Fruit fly (Drosophila melanogaster) whole organism, pupa: ENCODE data around the gene CG32243.
A peak's percentile ranks its signal among the peaks of the same experiment; 100 is the strongest.

Experiments
- CG10348 ChIP-seq: fragments of 200-800 bp; sonication (Bioruptor generic); IDR thresholded peaks from 2 replicates; pipeline ENCODE4 v1.3.6; 2022; ENCODE audit warnings: missing biosample characterization, missing genetic modification characterization
- CG12605 ChIP-seq: fragments of 200-800 bp; sonication (Bioruptor generic); IDR thresholded peaks from 2 replicates; pipeline ENCODE4 v1.3.6; 2022; ENCODE audit warnings: missing biosample characterization, missing genetic modification characterization
- CG13204 ChIP-seq: fragments of 200-800 bp; sonication (Bioruptor generic); optimal IDR thresholded peaks from 2 replicates; lab custom pipeline; 2018; ENCODE audit warnings: missing biosample characterization, mild to moderate bottlenecking, missing genetic modification characterization, moderate library complexity
- CG14655 ChIP-seq: fragments of 200-800 bp; sonication (Bioruptor generic); optimal IDR thresholded peaks from 3 replicates; lab custom pipeline; 2017; ENCODE audit warnings: mild to moderate bottlenecking, missing biosample characterization, missing genetic modification reagents, missing genetic modification characterization
- CG15710 ChIP-seq: fragments of 200-800 bp; sonication (Bioruptor generic); optimal IDR thresholded peaks from 2 replicates; lab custom pipeline; 2018; ENCODE audit warnings: missing biosample characterization, mild to moderate bottlenecking, missing genetic modification characterization, moderate library complexity
- CG17806 ChIP-seq: fragments of 200-800 bp; sonication (Bioruptor generic); optimal IDR thresholded peaks from 2 replicates; lab custom pipeline; 2018; ENCODE audit warnings: missing biosample characterization, mild to moderate bottlenecking, missing genetic modification characterization, moderate library complexity
- CG32121 ChIP-seq: fragments of 200-800 bp; sonication (Bioruptor generic); IDR thresholded peaks from 2 replicates; pipeline ENCODE4 v1.3.6; 2022; ENCODE audit warnings: missing biosample characterization, missing genetic modification characterization
- CG34367 ChIP-seq: fragments of 200-800 bp; sonication (Bioruptor generic); optimal IDR thresholded peaks from 2 replicates; lab custom pipeline; 2018; ENCODE audit warnings: missing biosample characterization, mild to moderate bottlenecking, missing genetic modification characterization
- CG4496 ChIP-seq: fragments of 200-800 bp; sonication (Bioruptor generic); IDR thresholded peaks from 3 replicates; pipeline ENCODE4 v1.3.6; 2022; ENCODE audit warnings: missing biosample characterization, missing genetic modification characterization
- CG8159 ChIP-seq: fragments of 200-800 bp; sonication (Bioruptor generic); optimal IDR thresholded peaks from 3 replicates; lab custom pipeline; 2018; ENCODE audit warnings: missing biosample characterization, mild to moderate bottlenecking, missing genetic modification characterization, moderate library complexity
- CG8301 ChIP-seq: fragments of 200-800 bp; sonication (Bioruptor generic); optimal IDR thresholded peaks from 2 replicates; lab custom pipeline; 2018; ENCODE audit warnings: missing biosample characterization, mild to moderate bottlenecking, missing genetic modification characterization
- CG9948 ChIP-seq: fragments of 200-800 bp; sonication (Bioruptor generic); optimal IDR thresholded peaks from 2 replicates; lab custom pipeline; 2018; ENCODE audit warnings: missing biosample characterization, mild to moderate bottlenecking, missing genetic modification characterization, moderate library complexity
- D1 ChIP-seq: fragments of 200-800 bp; sonication (Bioruptor generic); optimal IDR thresholded peaks from 2 replicates; lab custom pipeline; 2018; ENCODE audit warnings: missing biosample characterization, mild to moderate bottlenecking, missing genetic modification characterization, moderate library complexity
- EcR ChIP-seq: fragments of 200-800 bp; sonication (Bioruptor generic); optimal IDR thresholded peaks from 3 replicates; lab custom pipeline; 2019; ENCODE audit warnings: missing biosample characterization, missing genetic modification characterization, mild to moderate bottlenecking, moderate library complexity, missing genetic modification reagents
- Ets98B ChIP-seq: fragments of 200-800 bp; sonication (Bioruptor generic); IDR thresholded peaks from 2 replicates; pipeline ENCODE4 v1.3.6; 2022; ENCODE audit warnings: missing biosample characterization, missing genetic modification characterization
- Pif1A ChIP-seq: fragments of 200-800 bp; sonication (Bioruptor generic); optimal IDR thresholded peaks from 3 replicates; lab custom pipeline; 2016; ENCODE audit warnings: missing biosample characterization, missing genetic modification characterization
- Pif1B ChIP-seq: fragments of 200-800 bp; sonication (Bioruptor generic); optimal IDR thresholded peaks from 3 replicates; lab custom pipeline; 2016; ENCODE audit warnings: missing biosample characterization, missing genetic modification characterization
- Snoo ChIP-seq: fragments of 200-800 bp; sonication (Bioruptor generic); optimal IDR thresholded peaks from 3 replicates; lab custom pipeline; 2017; ENCODE audit warnings: missing biosample characterization, mild to moderate bottlenecking, missing genetic modification characterization, inconsistent platforms
- fd96Ca ChIP-seq: fragments of 200-800 bp; sonication (Bioruptor generic); IDR thresholded peaks from 3 replicates; pipeline ENCODE4 v1.3.6; 2022; ENCODE audit warnings: missing biosample characterization, missing genetic modification characterization
- gl ChIP-seq: fragments of 200-800 bp; sonication (Bioruptor generic); optimal IDR thresholded peaks from 2 replicates; lab custom pipeline; 2018; ENCODE audit warnings: missing biosample characterization, mild to moderate bottlenecking, missing genetic modification characterization
- rn ChIP-seq: fragments of 200-800 bp; sonication (Bioruptor generic); IDR thresholded peaks from 2 replicates; pipeline ENCODE4 v1.3.6; 2022; ENCODE audit warnings: missing biosample characterization, missing genetic modification characterization

Gene CG32243

DNA sequence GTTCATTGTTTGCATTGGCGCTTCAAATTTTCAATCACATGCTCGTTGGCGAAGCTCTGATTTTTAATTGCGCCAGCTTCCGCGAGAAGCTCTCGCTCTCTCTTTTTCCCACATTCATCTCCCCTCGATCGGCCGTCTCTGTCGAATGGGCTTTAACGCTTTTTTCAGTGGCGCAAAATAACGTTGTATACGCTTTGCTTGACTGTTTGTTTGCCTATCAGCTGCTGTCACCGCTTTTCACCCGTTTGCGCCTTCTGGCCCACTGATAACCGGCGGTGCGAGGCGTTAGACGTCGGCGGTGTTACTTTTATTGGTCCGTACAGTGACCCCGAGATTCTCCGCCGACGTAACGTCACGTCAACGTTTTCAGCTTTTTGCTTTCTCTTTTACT is 2.8 kb upstream of the CG32243 start:
- TF ChIP-seq Ets98B (GFP tag; lab: Robert Waterston, UW): peak; percentile 6; the same call in 1 of the 2 replicates
- no peak for TF ChIP-seq fd96Ca (GFP tag; lab: Robert Waterston, UW)

DNA sequence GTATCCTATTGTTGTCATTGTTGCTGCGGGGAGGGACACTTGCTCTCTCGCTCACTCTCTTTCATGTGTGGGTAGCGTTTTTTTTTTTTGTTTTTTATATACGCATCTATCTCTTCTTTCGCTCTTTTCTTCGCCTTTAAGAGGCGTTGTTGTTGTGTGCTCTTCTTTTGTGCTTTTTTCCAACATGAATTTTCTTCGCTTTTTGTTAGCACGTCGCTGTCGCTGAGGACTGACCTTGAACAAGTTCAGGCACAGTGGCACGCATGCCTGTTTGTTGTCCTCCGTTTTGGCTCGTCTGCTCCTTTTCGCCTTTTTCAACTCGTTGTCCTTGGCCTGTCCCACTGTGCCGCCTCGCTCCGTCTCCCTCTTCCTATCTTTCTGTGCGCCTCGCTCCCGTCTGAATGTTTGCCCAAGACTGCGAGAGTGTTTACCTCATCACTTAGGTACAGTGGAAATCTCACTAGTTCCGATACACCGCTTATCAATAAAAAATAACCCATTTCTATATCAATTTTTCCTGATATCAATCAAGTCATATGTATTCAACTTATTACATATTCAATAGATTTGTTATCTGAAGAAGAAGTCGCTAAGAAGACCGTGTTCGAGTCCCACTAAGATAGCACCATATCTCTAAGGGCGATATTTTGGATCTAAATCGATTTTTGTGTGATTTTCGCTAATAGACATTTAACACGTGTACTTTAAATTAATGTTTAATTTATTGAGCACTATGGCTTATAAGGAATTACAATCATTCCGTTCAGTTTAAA is 2.2 kb upstream of the CG32243 start:
- TF ChIP-seq CG15710 (tag; lab: Kevin White, UChicago) (peak; percentile 83), CG4496 (GFP tag; lab: Robert Waterston, UW) (peak; percentile 89), CG32121 (GFP tag; lab: Robert Waterston, UW) (peak; percentile 68; the same call in 1 of the 2 replicates), CG14655 (peak; percentile 85), Pif1B (GFP tag; lab: Kevin White, UChicago) (peak; percentile 86), D1 (tag; lab: Kevin White, UChicago) (peak; percentile 87), CG12605 (GFP tag; lab: Robert Waterston, UW) (peak; percentile 97), Pif1A (GFP tag; lab: Kevin White, UChicago) (peak; percentile 86), CG17806 (tag; lab: Kevin White, UChicago) (peak; percentile 91), Ets98B (GFP tag; lab: Robert Waterston, UW) (peak; percentile 78), CG8159 (tag; lab: Kevin White, UChicago) (peak; percentile 90), EcR (GFP tag; lab: Kevin White, UChicago) (peak; percentile 99), CG8301 (tag; lab: Kevin White, UChicago) (peak; percentile 67), rn (GFP tag; lab: Robert Waterston, UW) (peak; percentile 79), Snoo (tag; lab: Kevin White, UChicago) (peak; percentile 45), CG10348 (no peak), fd96Ca (GFP tag; lab: Robert Waterston, UW) (peak; percentile 79), CG34367 (peak; percentile 94), CG9948 (tag; lab: Kevin White, UChicago) (peak; percentile 84), CG13204 (GFP tag; lab: Kevin White, UChicago) (peak; percentile 98), gl (peak; percentile 99)
- TF ChIP-seq, all 21 proteins: peak for 20

DNA sequence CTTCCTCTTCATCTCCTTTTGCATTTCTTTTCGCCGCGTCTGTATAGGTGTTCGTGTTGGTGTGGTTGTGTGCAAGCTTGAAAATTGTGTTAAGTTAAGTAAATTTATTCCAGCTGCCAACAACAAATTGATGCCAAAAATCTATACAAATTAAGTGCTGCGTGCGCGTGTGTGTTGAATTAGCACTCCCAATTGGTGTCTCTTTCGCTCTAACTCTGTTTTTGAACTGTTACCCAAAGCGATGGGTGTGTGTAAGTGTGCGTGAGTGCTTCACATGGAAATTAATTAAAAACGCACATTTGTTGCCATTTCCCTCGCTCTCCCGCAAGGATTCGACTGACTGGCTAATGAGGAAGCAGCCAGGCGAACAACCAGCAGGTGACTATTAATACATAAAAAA is 1.5 kb upstream of the CG32243 start:
- TF ChIP-seq Ets98B (GFP tag; lab: Robert Waterston, UW): no peak
- TF ChIP-seq D1 (tag; lab: Kevin White, UChicago): no peak
- no peak for TF ChIP-seq CG9948 (tag; lab: Kevin White, UChicago)
- TF ChIP-seq CG8159 (tag; lab: Kevin White, UChicago): no peak
- TF ChIP-seq gl: no peak
- no peak for TF ChIP-seq CG10348
- no peak for TF ChIP-seq rn (GFP tag; lab: Robert Waterston, UW)
- TF ChIP-seq CG34367: no peak
- TF ChIP-seq Pif1B (GFP tag; lab: Kevin White, UChicago): no peak

DNA sequence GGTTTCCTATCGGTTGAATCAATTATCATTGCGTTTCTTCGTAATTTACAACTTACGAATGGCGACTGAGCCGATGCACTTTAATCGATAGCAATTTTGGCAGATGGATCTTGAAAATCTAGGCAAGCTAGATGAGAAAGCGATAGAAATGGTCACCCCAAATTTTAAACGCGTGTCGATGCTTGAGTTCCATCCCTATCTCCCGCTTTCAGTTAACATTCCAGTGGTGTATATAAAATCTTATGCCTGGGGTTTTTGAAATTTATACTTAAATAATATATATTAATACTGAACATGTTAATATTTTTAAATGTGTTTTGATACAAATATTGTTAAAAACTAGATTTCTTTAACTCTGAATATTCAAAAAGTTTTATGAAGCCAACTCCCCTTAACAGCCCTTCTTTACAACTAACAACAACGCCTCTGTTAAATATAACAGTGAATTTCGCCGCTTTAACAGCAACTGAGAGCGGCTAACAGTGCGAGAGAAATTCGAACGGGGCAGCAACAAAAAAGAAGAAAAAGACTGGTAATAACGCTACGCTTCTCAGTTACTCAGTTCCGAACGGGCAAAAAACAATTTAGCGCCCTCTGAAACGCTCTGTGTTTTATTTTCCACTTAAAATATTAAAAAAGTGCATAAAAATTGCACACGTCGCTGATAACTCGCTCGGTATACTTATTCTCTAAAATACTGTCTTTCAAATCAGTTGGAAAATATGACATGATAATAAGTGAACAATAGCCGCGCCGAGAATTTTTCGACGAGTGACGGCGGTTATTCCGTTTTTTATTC is 728 bp upstream of the CG32243 start, which contains the start of gene CG11357:
CG11357 (plus strand) TSS at position 479 of the 799 bp plus-strand sequence.
- TF ChIP-seq CG13204 (GFP tag; lab: Kevin White, UChicago): peak; percentile 96
- peak; percentile 97 for TF ChIP-seq fd96Ca (GFP tag; lab: Robert Waterston, UW)
- TF ChIP-seq EcR (GFP tag; lab: Kevin White, UChicago): peak; percentile 66
- peak; percentile 98 for TF ChIP-seq CG12605 (GFP tag; lab: Robert Waterston, UW)
- TF ChIP-seq CG10348: peak; percentile 92
- peak; percentile 98 for TF ChIP-seq Pif1B (GFP tag; lab: Kevin White, UChicago)
- peak; percentile 97 for TF ChIP-seq D1 (tag; lab: Kevin White, UChicago)
- peak; percentile 99 for TF ChIP-seq CG32121 (GFP tag; lab: Robert Waterston, UW)
- TF ChIP-seq rn (GFP tag; lab: Robert Waterston, UW): peak; percentile 96
- TF ChIP-seq CG14655: peak; percentile 98
- peak; percentile 99 for TF ChIP-seq Snoo (tag; lab: Kevin White, UChicago)
- TF ChIP-seq gl: peak; percentile 90
- peak; percentile 96 for TF ChIP-seq Pif1A (GFP tag; lab: Kevin White, UChicago)
- peak; percentile 99 for TF ChIP-seq Ets98B (GFP tag; lab: Robert Waterston, UW)
- peak; percentile 99 for TF ChIP-seq CG9948 (tag; lab: Kevin White, UChicago)
- peak; percentile 99 for TF ChIP-seq CG15710 (tag; lab: Kevin White, UChicago)
- peak; percentile 99 for TF ChIP-seq CG34367
- TF ChIP-seq CG4496 (GFP tag; lab: Robert Waterston, UW): peak; percentile 99
- peak; percentile 97 for TF ChIP-seq CG8301 (tag; lab: Kevin White, UChicago)
- peak; percentile 99 for TF ChIP-seq CG17806 (tag; lab: Kevin White, UChicago)
- TF ChIP-seq CG8159 (tag; lab: Kevin White, UChicago): peak; percentile 99

DNA sequence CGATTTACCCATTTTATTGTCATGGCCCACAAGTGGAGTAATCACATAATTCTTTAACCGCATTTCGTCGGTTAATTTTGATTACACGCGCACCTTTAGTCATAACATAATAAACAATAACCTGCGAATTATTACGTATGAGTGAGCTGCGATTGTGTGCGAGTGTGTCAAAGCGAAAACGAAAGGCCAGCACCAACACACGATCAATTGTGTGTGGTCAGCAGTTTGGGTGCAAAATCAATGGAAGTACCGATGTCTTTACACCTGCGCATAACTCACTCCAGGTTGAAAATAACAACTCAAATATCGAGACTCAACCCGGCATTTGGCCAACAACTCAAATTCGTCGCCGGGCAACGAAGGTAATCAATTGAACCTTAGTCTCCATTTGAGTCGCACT is 6.6 kb downstream of the CG32243 start:
- no peak for TF ChIP-seq CG12605 (GFP tag; lab: Robert Waterston, UW)
- TF ChIP-seq CG14655: no peak
- TF ChIP-seq CG8301 (tag; lab: Kevin White, UChicago): no peak
- no peak for TF ChIP-seq CG32121 (GFP tag; lab: Robert Waterston, UW)
- TF ChIP-seq gl: no peak
- no peak for TF ChIP-seq CG13204 (GFP tag; lab: Kevin White, UChicago)
- no peak for TF ChIP-seq Snoo (tag; lab: Kevin White, UChicago)
